Fruit fly (Drosophila melanogaster) whole organism, embryonic: ENCODE measurements around the gene ldbr.

Experiments used
- ATbp ChIP-seq: fragments of 200-800 bp; sonication (Bioruptor generic); optimal IDR thresholded peaks from 2 replicates; lab custom pipeline; 2017; ENCODE audit warnings: missing biosample characterization, mild to moderate bottlenecking, missing genetic modification characterization, missing genetic modification reagents
- Asciz ChIP-seq: fragments of 200-800 bp; sonication (Bioruptor generic); optimal IDR thresholded peaks from 2 replicates; lab custom pipeline; 2017; ENCODE audit warnings: missing biosample characterization, mild to moderate bottlenecking, missing genetic modification characterization, missing genetic modification reagents
- Awh ChIP-seq: fragments of 200-800 bp; sonication (Bioruptor generic); IDR thresholded peaks from 2 replicates; pipeline ENCODE4, ENCODE4 v1.3.6; 2022; ENCODE audit warnings: missing biosample characterization, missing genetic modification characterization
- B-H2 ChIP-seq: fragments of 200-800 bp; sonication (Bioruptor generic); optimal IDR thresholded peaks from 2 replicates; lab custom pipeline; 2018; ENCODE audit warnings: missing biosample characterization, mild to moderate bottlenecking, missing genetic modification characterization
- Bgb ChIP-seq: fragments of 200-800 bp; sonication (Bioruptor generic); IDR thresholded peaks from 2 replicates; pipeline ENCODE4 v1.3.6; 2022; ENCODE audit warnings: missing biosample characterization, missing genetic modification characterization; ENCODE audit not compliant: partially characterized antibody
- Bteb2 ChIP-seq: fragments of 200-800 bp; sonication (Bioruptor generic); optimal IDR thresholded peaks from 2 replicates; lab custom pipeline; 2016; ENCODE audit warnings: missing biosample characterization, missing genetic modification characterization
- CG11456 ChIP-seq: fragments of 200-800 bp; sonication (Bioruptor generic); IDR thresholded peaks from 3 replicates; pipeline ENCODE4 v1.3.6; 2022; ENCODE audit warnings: missing biosample characterization, missing genetic modification characterization
- CG12769 ChIP-seq: fragments of 200-800 bp; sonication (Bioruptor generic); optimal IDR thresholded peaks from 2 replicates; lab custom pipeline; 2019; ENCODE audit warnings: missing biosample characterization, mild to moderate bottlenecking, missing genetic modification characterization, moderate library complexity
- CG13296 ChIP-seq: fragments of 200-800 bp; sonication (Bioruptor generic); optimal IDR thresholded peaks from 3 replicates; lab custom pipeline; 2018; ENCODE audit warnings: missing biosample characterization, mild to moderate bottlenecking, missing genetic modification characterization
- CG15073 ChIP-seq: fragments of 200-800 bp; sonication (Bioruptor generic); optimal IDR thresholded peaks from 2 replicates; lab custom pipeline; 2016; ENCODE audit warnings: missing biosample characterization, missing genetic modification characterization
- CG1647 ChIP-seq: fragments of 200-800 bp; sonication (Bioruptor generic); optimal IDR thresholded peaks from 3 replicates; lab custom pipeline; 2016; ENCODE audit warnings: missing biosample characterization, missing genetic modification characterization
- CG16779 ChIP-seq: fragments of 200-800 bp; sonication (Bioruptor generic); IDR thresholded peaks from 2 replicates; pipeline ENCODE4 v1.3.6; 2022; ENCODE audit warnings: missing biosample characterization, missing genetic modification characterization
- CG17328 ChIP-seq: fragments of 200-800 bp; sonication (Bioruptor generic); IDR thresholded peaks from 2 replicates; pipeline ENCODE4 v1.3.6; 2022; ENCODE audit warnings: missing biosample characterization, missing genetic modification characterization
- CG2120 ChIP-seq: fragments of 200-800 bp; sonication (Bioruptor generic); optimal IDR thresholded peaks from 3 replicates; lab custom pipeline; 2016; ENCODE audit warnings: missing biosample characterization, missing genetic modification characterization
- CG31365 ChIP-seq: fragments of 200-800 bp; sonication (Bioruptor generic); optimal IDR thresholded peaks from 2 replicates; lab custom pipeline; 2018; ENCODE audit warnings: missing biosample characterization, mild to moderate bottlenecking, missing genetic modification characterization
- CG32532 ChIP-seq: fragments of 200-800 bp; sonication (Bioruptor generic); IDR thresholded peaks from 2 replicates; pipeline ENCODE4 v1.3.6; 2022; ENCODE audit warnings: missing biosample characterization, missing genetic modification characterization
- CG32767 ChIP-seq: fragments of 200-800 bp; sonication (Bioruptor generic); IDR thresholded peaks from 2 replicates; pipeline ENCODE4 v1.3.6; 2022; ENCODE audit warnings: missing biosample characterization, missing genetic modification characterization
- CG32772 ChIP-seq: fragments of 200-800 bp; sonication (Bioruptor generic); IDR thresholded peaks from 2 replicates; pipeline ENCODE4 v1.3.6; 2022; ENCODE audit warnings: missing biosample characterization, missing genetic modification characterization
- CG3847 ChIP-seq: fragments of 200-800 bp; sonication (Bioruptor generic); IDR thresholded peaks from 2 replicates; pipeline ENCODE4 v1.3.6; 2022; ENCODE audit warnings: missing biosample characterization, missing genetic modification characterization
- CG42726 ChIP-seq: fragments of 200-800 bp; sonication (Bioruptor generic); IDR thresholded peaks from 2 replicates; pipeline ENCODE4 v1.3.6; 2022; ENCODE audit warnings: missing biosample characterization, missing genetic modification characterization; ENCODE audit not compliant: partially characterized antibody
- CG4617 ChIP-seq: fragments of 200-800 bp; sonication (Bioruptor generic); optimal IDR thresholded peaks from 3 replicates; lab custom pipeline; 2016; ENCODE audit warnings: missing biosample characterization, missing genetic modification characterization, borderline replicate concordance
- CG6254 ChIP-seq: fragments of 200-800 bp; sonication (Bioruptor generic); optimal IDR thresholded peaks from 3 replicates; lab custom pipeline; 2017; ENCODE audit warnings: mild to moderate bottlenecking, missing biosample characterization, missing genetic modification reagents, missing genetic modification characterization
- CG8290 ChIP-seq, 3 experiments: fragments of 200-800 bp; sonication (Bioruptor generic); optimal IDR thresholded peaks; 2 replicates each; lab custom pipeline; 2016 to 2019; ENCODE audit warnings: missing biosample characterization in 3 of 3, missing genetic modification characterization in 3 of 3, mild to moderate bottlenecking in 2 of 3, moderate library complexity in 1 of 3
- Elba2 ChIP-seq: fragments of 200-800 bp; sonication (Bioruptor generic); optimal IDR thresholded peaks from 3 replicates; lab custom pipeline; 2016; ENCODE audit warnings: missing biosample characterization, missing genetic modification characterization
- Ets65A ChIP-seq: fragments of 200-800 bp; sonication (Bioruptor generic); peaks from one replicate; lab custom pipeline; 2016; ENCODE audit warnings: missing biosample characterization, missing genetic modification characterization
- Gug ChIP-seq: fragments of 200-800 bp; sonication (Bioruptor generic); IDR thresholded peaks from 4 replicates; pipeline ENCODE4 v1.3.6; 2022; ENCODE audit warnings: missing biosample characterization, missing genetic modification characterization
- HLH54F ChIP-seq: fragments of 200-800 bp; sonication (Bioruptor generic); optimal IDR thresholded peaks from 3 replicates; lab custom pipeline; 2016; ENCODE audit warnings: missing biosample characterization, missing genetic modification characterization
- Hmr ChIP-seq: fragments of 200-800 bp; sonication (Bioruptor generic); optimal IDR thresholded peaks from 3 replicates; lab custom pipeline; 2017; ENCODE audit warnings: mild to moderate bottlenecking, missing biosample characterization, missing genetic modification reagents, missing genetic modification characterization
- Med ChIP-seq: fragments of 200-800 bp; sonication (Bioruptor generic); peaks from one replicate; lab custom pipeline; 2016; ENCODE audit warnings: missing biosample characterization, missing genetic modification characterization, mild to moderate bottlenecking, inconsistent platforms, moderate library complexity
- amos ChIP-seq: fragments of 200-800 bp; sonication (Bioruptor generic); IDR thresholded peaks from 2 replicates; pipeline ENCODE4 v1.3.6; 2022; ENCODE audit warnings: missing biosample characterization, missing genetic modification characterization; ENCODE audit not compliant: partially characterized antibody
- az2 ChIP-seq: fragments of 200-800 bp; sonication (Bioruptor generic); optimal IDR thresholded peaks from 3 replicates; lab custom pipeline; 2016; ENCODE audit warnings: missing biosample characterization, missing genetic modification characterization
- chinmo ChIP-seq: fragments of 200-800 bp; sonication (Bioruptor generic); IDR thresholded peaks from 4 replicates; pipeline ENCODE4 v1.3.6; 2022; ENCODE audit warnings: missing biosample characterization, missing genetic modification characterization; ENCODE audit not compliant: partially characterized antibody
- exex ChIP-seq: fragments of 200-800 bp; sonication (Bioruptor generic); optimal IDR thresholded peaks from 4 replicates; lab custom pipeline; 2018; ENCODE audit warnings: missing biosample characterization, mild to moderate bottlenecking, missing genetic modification characterization, moderate library complexity
- ftz-f1 ChIP-seq: fragments of 200-800 bp; sonication (Bioruptor generic); optimal IDR thresholded peaks from 2 replicates; lab custom pipeline; 2016; ENCODE audit warnings: missing biosample characterization, missing genetic modification characterization
- fu2 ChIP-seq: fragments of 200-800 bp; sonication (Bioruptor generic); optimal IDR thresholded peaks from 2 replicates; lab custom pipeline; 2016; ENCODE audit warnings: missing biosample characterization, missing genetic modification characterization
- ham ChIP-seq: fragments of 200-800 bp; sonication (Bioruptor generic); IDR thresholded peaks from 2 replicates; pipeline ENCODE4 v1.3.6; 2022; ENCODE audit warnings: missing biosample characterization, missing genetic modification characterization
- hb ChIP-seq: fragments of 200-800 bp; sonication (Bioruptor generic); IDR thresholded peaks from 3 replicates; pipeline ENCODE4 v1.3.6; 2022; ENCODE audit warnings: missing biosample characterization, missing genetic modification characterization; ENCODE audit not compliant: partially characterized antibody
- kah ChIP-seq: fragments of 200-800 bp; sonication (Bioruptor generic); optimal IDR thresholded peaks from 2 replicates; lab custom pipeline; 2018; ENCODE audit warnings: missing biosample characterization, mild to moderate bottlenecking, missing genetic modification characterization
- lbe ChIP-seq: fragments of 200-800 bp; sonication (Bioruptor generic); optimal IDR thresholded peaks from 2 replicates; lab custom pipeline; 2016; ENCODE audit warnings: missing biosample characterization, mild to moderate bottlenecking, missing genetic modification characterization
- nom ChIP-seq: fragments of 200-800 bp; sonication (Bioruptor generic); optimal IDR thresholded peaks from 2 replicates; lab custom pipeline; 2017; ENCODE audit warnings: missing biosample characterization, missing genetic modification characterization, mild to moderate bottlenecking, moderate library complexity, missing genetic modification reagents
- pan ChIP-seq, 4 experiments: fragments of >200 bp in 3 of 4; fragments of 200-800 bp in 1 of 4; sonication (Bioruptor generic) in 1 of 4; optimal IDR thresholded peaks in 3 of 4; IDR thresholded peaks in 1 of 4; 2 replicates each; pipeline versions ENCODE4 v1.3.6 to Lab custom; 2017 to 2022; ENCODE audit warnings: missing biosample characterization in 2 of 4, missing genetic modification characterization in 2 of 4, mixed read lengths in 1 of 4
- prd ChIP-seq, 3 experiments: fragments of >200 bp in 2 of 3; fragments of 200-800 bp in 1 of 3; sonication (Bioruptor generic) in 1 of 3; optimal IDR thresholded peaks in 2 of 3; IDR thresholded peaks in 1 of 3; 2 replicates in 2 of 3; 3 replicates in 1 of 3; pipeline versions ENCODE4 v1.3.6 to Lab custom; 2017 to 2022; ENCODE audit warnings: missing biosample characterization in 1 of 3, missing genetic modification characterization in 1 of 3
- scrt ChIP-seq: fragments of 200-800 bp; sonication (Bioruptor generic); optimal IDR thresholded peaks from 2 replicates; lab custom pipeline; 2018; ENCODE audit warnings: missing biosample characterization, mild to moderate bottlenecking, missing genetic modification characterization, moderate library complexity
- sens-2 ChIP-seq: fragments of 200-800 bp; sonication (Bioruptor generic); IDR thresholded peaks from 2 replicates; pipeline ENCODE4 v1.3.6; 2022; ENCODE audit warnings: missing biosample characterization, missing genetic modification characterization
- seq ChIP-seq: fragments of 200-800 bp; sonication (Bioruptor generic); IDR thresholded peaks from 2 replicates; pipeline ENCODE4 v1.3.6; 2022; ENCODE audit warnings: missing biosample characterization, missing genetic modification characterization
- slou ChIP-seq: fragments of 200-800 bp; sonication (Bioruptor generic); optimal IDR thresholded peaks from 3 replicates; lab custom pipeline; 2016; ENCODE audit warnings: missing biosample characterization, missing genetic modification characterization
- sqz ChIP-seq: fragments of 200-800 bp; sonication (Bioruptor generic); optimal IDR thresholded peaks from 3 replicates; lab custom pipeline; 2018; ENCODE audit warnings: missing biosample characterization, mild to moderate bottlenecking, missing genetic modification characterization
- zfh1 ChIP-seq: fragments of 200-800 bp; sonication (Bioruptor generic); IDR thresholded peaks from 3 replicates; pipeline ENCODE4 v1.3.6; 2022; ENCODE audit warnings: missing biosample characterization, missing genetic modification characterization

ldbr gene

DNA sequence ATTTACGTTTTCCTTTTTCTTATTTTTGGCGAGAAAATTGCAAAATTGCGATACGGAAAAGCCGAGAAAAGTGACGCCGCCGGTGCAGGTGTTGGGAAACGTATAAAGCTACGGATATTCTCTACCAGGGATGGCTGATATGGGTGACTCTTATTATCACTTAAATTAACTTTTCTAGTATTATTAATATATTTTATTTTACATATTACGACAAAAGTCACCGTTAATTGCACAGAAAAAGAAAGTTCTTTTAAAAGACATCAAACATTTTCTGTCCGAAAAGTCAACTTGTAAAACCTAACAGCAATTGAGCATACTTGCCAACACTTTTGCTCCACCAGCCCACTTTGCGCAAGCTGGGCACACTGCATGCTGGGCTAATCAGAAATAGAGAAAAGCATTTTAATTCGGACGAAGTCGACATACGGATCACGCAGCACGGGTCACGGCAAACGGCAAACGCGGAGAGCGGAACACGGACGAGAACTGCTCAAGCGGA is 6.1 kb downstream of the ldbr start, which contains the start of the genes Cds and Uba2 (continued):
- TF ChIP-seq CG2120 (GFP tag; lab: Kevin White, UChicago) (peak; percentile 95), lbe (GFP tag; lab: Kevin White, UChicago) (peak; percentile 91), CG15073 (GFP tag; lab: Kevin White, UChicago) (peak; percentile 45), CG6254 (peak; percentile 80), CG32772 (GFP tag; lab: Robert Waterston, UW) (peak; percentile 89), CG16779 (GFP tag; lab: Robert Waterston, UW) (peak; percentile 87), CG3847 (GFP tag; lab: Robert Waterston, UW) (peak; percentile 97), sens-2 (GFP tag; lab: Robert Waterston, UW) (peak; percentile 59; the same call in 1 of the 2 replicates), scrt (GFP tag; lab: Kevin White, UChicago) (peak; percentile 82), Awh (GFP tag; lab: Robert Waterston, UW) (peak; percentile 53; the same call in 1 of the 2 replicates), ftz-f1 (GFP tag; lab: Kevin White, UChicago) (peak; percentile 66), CG11456 (peak; percentile 91), ham (peak; percentile 77), CG4617 (GFP tag; lab: Kevin White, UChicago) (peak; percentile 88), CG1647 (GFP tag; lab: Kevin White, UChicago) (peak; percentile 54), ATbp (GFP tag; lab: Kevin White, UChicago) (peak; percentile 85), Bteb2 (GFP tag; lab: Kevin White, UChicago) (peak; percentile 71), Asciz (GFP tag; lab: Kevin White, UChicago) (peak; percentile 85), prd (optimal IDR thresholded peaks at IDR 0.05; lab: Kevin White, UChicago) (no peak), prd (GFP tag; IDR thresholded peaks at IDR 0.05; lab: Robert Waterston, UW) (peak; percentile 93), fu2 (peak; percentile 71), Med (peak; percentile 97), CG13296 (peak; percentile 93), Ets65A (GFP tag; lab: Kevin White, UChicago) (peak; percentile 97), CG17328 (GFP tag; lab: Robert Waterston, UW) (peak; percentile 84), CG42726 (no peak), hb (GFP tag; lab: Robert Waterston, UW) (no peak), slou (peak; percentile 92), CG31365 (peak; percentile 38), HLH54F (GFP tag; lab: Kevin White, UChicago) (peak; percentile 88), az2 (GFP tag; lab: Kevin White, UChicago) (peak; percentile 92), CG8290 (GFP tag; optimal IDR thresholded peaks at IDR 0.05; lab: Kevin White, UChicago) (peak; percentile 82), CG8290 (tag; optimal IDR thresholded peaks at IDR 0.05; lab: Kevin White, UChicago) (peak; percentile 61 to 83)

DNA sequence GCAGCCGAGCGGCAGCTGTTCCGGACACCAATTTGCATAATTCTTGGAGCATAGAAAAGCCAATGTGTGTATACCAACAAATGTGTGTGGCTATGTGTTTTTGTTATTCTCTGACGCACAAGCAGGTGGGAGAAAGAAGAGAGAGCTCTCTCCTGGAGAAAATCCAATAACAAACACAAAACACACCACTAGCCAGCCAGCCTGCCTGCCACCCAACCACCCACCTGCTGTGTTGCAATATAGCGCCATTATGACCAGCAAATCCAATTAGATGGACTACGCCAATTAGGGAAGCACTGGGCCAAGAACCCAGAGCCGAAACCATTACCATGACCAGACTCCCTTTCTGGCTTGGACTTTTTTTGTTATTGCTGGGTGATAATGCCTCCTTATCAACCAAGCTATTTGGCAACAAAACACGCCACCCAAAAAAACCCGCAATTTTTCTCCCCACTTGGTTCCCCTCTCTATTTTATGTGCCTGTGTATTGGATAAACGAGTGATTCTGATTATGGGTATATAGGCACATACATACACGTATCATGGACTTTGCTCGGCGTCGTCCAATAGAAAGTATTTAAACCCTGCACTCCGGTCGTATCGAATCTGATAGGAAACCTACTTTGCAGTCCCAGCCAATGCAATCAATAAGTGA is 6.9 kb downstream of the ldbr start:
- TF ChIP-seq B-H2: peak; percentile 5
- TF ChIP-seq zfh1 (GFP tag; lab: Robert Waterston, UW): 0 out of 3 replicates have a peak, but pooled peaks have one; percentile 16
- peak; percentile 69 for TF ChIP-seq Elba2
- TF ChIP-seq Hmr (GFP tag; lab: Kevin White, UChicago): no peak
- TF ChIP-seq chinmo (GFP tag; lab: Robert Waterston, UW): 0 out of 4 replicates have a peak, but pooled peaks have one; percentile 50
- TF ChIP-seq nom (GFP tag; lab: Kevin White, UChicago): peak; percentile 14
- TF ChIP-seq pan (optimal IDR thresholded peaks at IDR 0.05; lab: Kevin White, UChicago): no peak
- peak in 1 of 2 experiments; percentile 20 for TF ChIP-seq pan (GFP tag; optimal IDR thresholded peaks at IDR 0.05 in 1 of 2, IDR thresholded peaks at IDR 0.05 in 1 of 2)
- TF ChIP-seq kah (GFP tag; lab: Kevin White, UChicago): peak; percentile 81
- TF ChIP-seq CG32532: 0 out of 2 replicates have a peak, but pooled peaks have one; percentile 27
- TF ChIP-seq CG12769 (tag; lab: Kevin White, UChicago): peak; percentile 38
- no peak for TF ChIP-seq amos (GFP tag; lab: Robert Waterston, UW)
- peak; percentile 22; the same call in 1 of the 2 replicates for TF ChIP-seq CG32767 (GFP tag; lab: Robert Waterston, UW)
- 0 out of 2 replicates have a peak, but pooled peaks have one; percentile 6 for TF ChIP-seq seq (GFP tag; lab: Robert Waterston, UW)
- TF ChIP-seq Bgb (GFP tag; lab: Robert Waterston, UW): no peak
- peak; percentile 15 for TF ChIP-seq exex
- no peak for TF ChIP-seq sqz (GFP tag; lab: Kevin White, UChicago)
- TF ChIP-seq Gug (GFP tag; lab: Robert Waterston, UW): no peak
